Fruit fly (Drosophila melanogaster) whole organism, prepupa: Measurements from ENCODE around the gene CG33271.

ENCODE experiments used
- Blimp-1 ChIP-seq: fragments of 200-800 bp; sonication (Bioruptor generic); optimal IDR thresholded peaks from 3 replicates; lab custom pipeline; 2017; ENCODE audit warnings: missing biosample characterization, missing genetic modification characterization, mild to moderate bottlenecking, moderate library complexity, missing genetic modification reagents
- CG10669 ChIP-seq: fragments of 200-800 bp; sonication (Bioruptor generic); optimal IDR thresholded peaks from 3 replicates; lab custom pipeline; 2018; ENCODE audit warnings: missing biosample characterization, mild to moderate bottlenecking, missing genetic modification characterization, moderate library complexity
- CG11294 ChIP-seq: fragments of 200-800 bp; sonication (Bioruptor generic); IDR thresholded peaks from 2 replicates; pipeline ENCODE4 v1.3.6; 2022; ENCODE audit warnings: missing biosample characterization, missing genetic modification characterization
- CG11762 ChIP-seq: fragments of 200-800 bp; sonication (Bioruptor generic); optimal IDR thresholded peaks from 3 replicates; lab custom pipeline; 2016; ENCODE audit warnings: missing biosample characterization, missing genetic modification characterization; ENCODE audit not compliant: insufficient read depth
- CG15336 ChIP-seq: fragments of 200-800 bp; sonication (Bioruptor generic); IDR thresholded peaks from 2 replicates; pipeline ENCODE4 v1.3.6; 2022; ENCODE audit warnings: missing biosample characterization, missing genetic modification characterization
- CG16779 ChIP-seq: fragments of 200-800 bp; sonication (Bioruptor generic); optimal IDR thresholded peaks from 3 replicates; lab custom pipeline; 2017; ENCODE audit warnings: missing biosample characterization, mild to moderate bottlenecking, missing genetic modification characterization
- CG31627 ChIP-seq: fragments of 200-800 bp; sonication (Bioruptor generic); optimal IDR thresholded peaks from 3 replicates; lab custom pipeline; 2016; ENCODE audit warnings: missing biosample characterization, missing genetic modification characterization
- CG32006 ChIP-seq: fragments of 200-800 bp; sonication (Bioruptor generic); optimal IDR thresholded peaks from 3 replicates; lab custom pipeline; 2017; ENCODE audit warnings: missing biosample characterization, mild to moderate bottlenecking, missing genetic modification characterization
- CG34406 ChIP-seq: fragments of 200-800 bp; sonication (Bioruptor generic); optimal IDR thresholded peaks from 3 replicates; lab custom pipeline; 2016; ENCODE audit warnings: missing biosample characterization, missing genetic modification characterization
- CG3919 ChIP-seq: fragments of 200-800 bp; sonication (Bioruptor generic); optimal IDR thresholded peaks from 3 replicates; lab custom pipeline; 2016; ENCODE audit warnings: missing biosample characterization, missing genetic modification characterization
- CG4318 ChIP-seq: fragments of 200-800 bp; sonication (Bioruptor generic); optimal IDR thresholded peaks from 3 replicates; lab custom pipeline; 2017; ENCODE audit warnings: missing biosample characterization, mild to moderate bottlenecking, missing genetic modification characterization
- CG6163 ChIP-seq: fragments of 200-800 bp; sonication (Bioruptor generic); IDR thresholded peaks from 3 replicates; pipeline ENCODE4 v1.3.6; 2022; ENCODE audit warnings: missing biosample characterization, missing genetic modification characterization
- CG6276 ChIP-seq: fragments of 200-800 bp; sonication (Bioruptor generic); optimal IDR thresholded peaks from 2 replicates; lab custom pipeline; 2017; ENCODE audit warnings: missing biosample characterization, mild to moderate bottlenecking, missing genetic modification characterization
- CG6792 ChIP-seq: fragments of 200-800 bp; sonication (Bioruptor generic); optimal IDR thresholded peaks from 3 replicates; lab custom pipeline; 2016; ENCODE audit warnings: missing biosample characterization, missing genetic modification characterization
- CG6808 ChIP-seq: fragments of 200-800 bp; sonication (Bioruptor generic); optimal IDR thresholded peaks from 3 replicates; lab custom pipeline; 2017; ENCODE audit warnings: missing biosample characterization, missing genetic modification characterization, mild to moderate bottlenecking, moderate library complexity, missing genetic modification reagents
- CG7368 ChIP-seq: fragments of 200-800 bp; sonication (Bioruptor generic); optimal IDR thresholded peaks from 3 replicates; lab custom pipeline; 2016; ENCODE audit warnings: missing biosample characterization, missing genetic modification characterization
- CG8319 ChIP-seq: fragments of 200-800 bp; sonication (Bioruptor generic); optimal IDR thresholded peaks from 3 replicates; lab custom pipeline; 2016; ENCODE audit warnings: missing biosample characterization, missing genetic modification characterization
- CG8632 ChIP-seq: fragments of 200-800 bp; sonication (Bioruptor generic); optimal IDR thresholded peaks from 3 replicates; lab custom pipeline; 2016; ENCODE audit warnings: missing biosample characterization, missing genetic modification characterization
- Eip75B ChIP-seq: fragments of 200-800 bp; sonication (Bioruptor generic); optimal IDR thresholded peaks from 3 replicates; lab custom pipeline; 2016; ENCODE audit warnings: missing biosample characterization, missing genetic modification characterization
- Eip78C ChIP-seq: fragments of 200-800 bp; sonication (Bioruptor generic); peaks from one replicate; lab custom pipeline; 2016; ENCODE audit warnings: missing biosample characterization, missing genetic modification characterization
- Eip93F ChIP-seq: fragments of 200-800 bp; sonication (Bioruptor generic); optimal IDR thresholded peaks from 2 replicates; lab custom pipeline; 2016; ENCODE audit warnings: missing biosample characterization, mild to moderate bottlenecking, missing genetic modification characterization
- Ets21C ChIP-seq: fragments of 200-800 bp; sonication (Bioruptor generic); optimal IDR thresholded peaks from 3 replicates; lab custom pipeline; 2016; ENCODE audit warnings: missing biosample characterization, missing genetic modification characterization
- Ets96B ChIP-seq: fragments of 200-800 bp; optimal IDR thresholded peaks from 2 replicates; lab custom pipeline; 2019; ENCODE audit warnings: missing biosample characterization, mild to moderate bottlenecking, missing genetic modification characterization, moderate library complexity
- Hr38 ChIP-seq: sonication (Bioruptor generic); optimal IDR thresholded peaks from 2 replicates; lab custom pipeline; 2016; ENCODE audit warnings: missing biosample characterization, missing genetic modification characterization
- Hr39 ChIP-seq: fragments of 200-800 bp; sonication (Bioruptor generic); optimal IDR thresholded peaks from 2 replicates; lab custom pipeline; 2016; ENCODE audit warnings: missing biosample characterization, missing genetic modification characterization
- Hr4 ChIP-seq: fragments of 200-800 bp; sonication (Bioruptor generic); optimal IDR thresholded peaks from 3 replicates; lab custom pipeline; 2016; ENCODE audit warnings: missing biosample characterization, missing genetic modification characterization
- Sox102F ChIP-seq: fragments of 200-800 bp; sonication (Bioruptor generic); optimal IDR thresholded peaks from 2 replicates; lab custom pipeline; 2016; ENCODE audit warnings: missing biosample characterization, mild to moderate bottlenecking, missing genetic modification characterization
- Sox14 ChIP-seq: fragments of 200-800 bp; sonication (Bioruptor generic); optimal IDR thresholded peaks from 3 replicates; lab custom pipeline; 2016; ENCODE audit warnings: missing biosample characterization, missing genetic modification characterization
- achi ChIP-seq: fragments of 200-800 bp; sonication (Bioruptor generic); optimal IDR thresholded peaks from 3 replicates; lab custom pipeline; 2016; ENCODE audit warnings: missing biosample characterization, missing genetic modification characterization
- dac ChIP-seq: fragments of 200-800 bp; sonication (Bioruptor generic); optimal IDR thresholded peaks from 2 replicates; lab custom pipeline; 2017; ENCODE audit warnings: missing biosample characterization, mild to moderate bottlenecking, missing genetic modification characterization
- dsx ChIP-seq: fragments of 200-800 bp; optimal IDR thresholded peaks from 3 replicates; lab custom pipeline; 2019; ENCODE audit warnings: missing biosample characterization, mild to moderate bottlenecking, missing genetic modification characterization, moderate library complexity; ENCODE audit not compliant: poor library complexity, severe bottlenecking
- esn ChIP-seq: fragments of 200-800 bp; sonication (Bioruptor generic); optimal IDR thresholded peaks from 2 replicates; lab custom pipeline; 2016; ENCODE audit warnings: missing biosample characterization, mild to moderate bottlenecking, missing genetic modification characterization, moderate library complexity
- fd59A ChIP-seq: fragments of 200-800 bp; sonication (Bioruptor generic); optimal IDR thresholded peaks from 2 replicates; lab custom pipeline; 2017; ENCODE audit warnings: missing biosample characterization, mild to moderate bottlenecking, missing genetic modification characterization, missing genetic modification reagents
- net ChIP-seq: fragments of 200-800 bp; sonication (Bioruptor generic); optimal IDR thresholded peaks from 3 replicates; lab custom pipeline; 2016; ENCODE audit warnings: missing biosample characterization, missing genetic modification characterization
- salr ChIP-seq, 2 experiments: fragments of 200-800 bp; sonication (Bioruptor generic); optimal IDR thresholded peaks; 3 replicates each; lab custom pipeline; 2016 to 2018; ENCODE audit warnings: missing biosample characterization in 2 of 2, missing genetic modification characterization in 2 of 2, mild to moderate bottlenecking in 1 of 2
- ss ChIP-seq, 2 experiments: fragments of 200-800 bp; sonication (Bioruptor generic); optimal IDR thresholded peaks; 2 replicates in 1 of 2; 3 replicates in 1 of 2; lab custom pipeline; 2017 to 2018; ENCODE audit warnings: mild to moderate bottlenecking in 2 of 2, missing biosample characterization in 2 of 2, missing genetic modification characterization in 2 of 2, moderate library complexity in 1 of 2
- svp ChIP-seq: fragments of 200-800 bp; sonication (Bioruptor generic); peaks from one replicate; lab custom pipeline; 2016; ENCODE audit warnings: missing biosample characterization, missing genetic modification characterization
- vri ChIP-seq: fragments of 200-800 bp; sonication (Bioruptor generic); optimal IDR thresholded peaks from 3 replicates; lab custom pipeline; 2016; ENCODE audit warnings: missing biosample characterization, mild to moderate bottlenecking, missing genetic modification characterization

Gene CG33271

dm6 chr3L:11548009-11548408 lies 29.3 kb downstream of the CG33271 start:
- TF ChIP-seq Sox102F (GFP tag; lab: Kevin White, UChicago) (no peak), CG11294 (GFP tag; lab: Robert Waterston, UW) (no peak), CG34406 (GFP tag; lab: Kevin White, UChicago) (no peak), CG10669 (GFP tag; lab: Kevin White, UChicago) (no peak), CG6276 (GFP tag; lab: Kevin White, UChicago) (no peak), Hr39 (no peak), net (GFP tag; lab: Kevin White, UChicago) (no peak), svp (GFP tag; lab: Kevin White, UChicago) (no peak), Sox14 (GFP tag; lab: Kevin White, UChicago) (no peak), esn (no peak), Eip75B (GFP tag; lab: Kevin White, UChicago) (no peak), salr (GFP tag; optimal IDR thresholded peaks at IDR 0.05; lab: Kevin White, UChicago) (no peak), Hr38 (GFP tag; lab: Kevin White, UChicago) (no peak), dsx (GFP tag; lab: Kevin White, UChicago) (no peak), CG4318 (no peak)

dm6 chr3L:11547302-11547994 lies 29.8 kb downstream of the CG33271 start:
- TF ChIP-seq Eip93F (no peak), CG8319 (GFP tag; lab: Kevin White, UChicago) (no peak), Eip78C (GFP tag; lab: Kevin White, UChicago) (peak; percentile 25), CG15336 (GFP tag; lab: Robert Waterston, UW) (no peak), salr (GFP tag; optimal IDR thresholded peaks at IDR 0.05; lab: Kevin White, UChicago) (no peak), vri (no peak), CG6276 (GFP tag; lab: Kevin White, UChicago) (peak; percentile 34)

- TF ChIP-seq Eip93F, result no peak
- TF ChIP-seq CG34406 (GFP tag; lab: Kevin White, UChicago), result no peak
- TF ChIP-seq CG16779 (tag; lab: Kevin White, UChicago), result no peak
- no peak for TF ChIP-seq fd59A (GFP tag; lab: Kevin White, UChicago)
- peak; percentile 43 for TF ChIP-seq vri
- TF ChIP-seq svp (GFP tag; lab: Kevin White, UChicago), result peak; percentile 58
- no peak for TF ChIP-seq ss (GFP tag; optimal IDR thresholded peaks at IDR 0.05; lab: Kevin White, UChicago)
- peak; percentile 10; the same call in 1 of the 3 replicates for TF ChIP-seq CG6163 (GFP tag; lab: Robert Waterston, UW)
- no peak for TF ChIP-seq CG11762 (GFP tag; lab: Kevin White, UChicago)
- TF ChIP-seq CG10669 (GFP tag; lab: Kevin White, UChicago), result no peak
- TF ChIP-seq CG6792, result no peak
- TF ChIP-seq Eip78C (GFP tag; lab: Kevin White, UChicago), result peak; percentile 52
- TF ChIP-seq Blimp-1 (GFP tag; lab: Kevin White, UChicago), result peak; percentile 68
- no peak for TF ChIP-seq CG31627 (GFP tag; lab: Kevin White, UChicago)
- TF ChIP-seq achi (GFP tag; lab: Kevin White, UChicago), result peak; percentile 22
- no peak for TF ChIP-seq Eip75B (GFP tag; lab: Kevin White, UChicago)
- TF ChIP-seq CG7368 (GFP tag; lab: Kevin White, UChicago), result no peak
- TF ChIP-seq CG6808 (GFP tag; lab: Kevin White, UChicago), result peak; percentile 12
- peak; percentile 19 for TF ChIP-seq Sox102F (GFP tag; lab: Kevin White, UChicago)
- TF ChIP-seq net (GFP tag; lab: Kevin White, UChicago), result no peak
Measured at dm6 chr3L:11543681-11544299, 33.5 kb downstream of the CG33271 start.

dm6 chr3L:11542948-11543347 lies 34.3 kb downstream of the CG33271 start:
- TF ChIP-seq CG8632 (GFP tag; lab: Kevin White, UChicago), result no peak
- no peak for TF ChIP-seq CG31627 (GFP tag; lab: Kevin White, UChicago)
- peak; percentile 14 for TF ChIP-seq Hr4 (GFP tag; lab: Kevin White, UChicago)
- TF ChIP-seq Ets21C (GFP tag; lab: Kevin White, UChicago), result no peak
- TF ChIP-seq CG32006 (GFP tag; lab: Kevin White, UChicago), result peak; percentile 14
- TF ChIP-seq CG3919 (GFP tag; lab: Kevin White, UChicago), result no peak
- peak; percentile 10 for TF ChIP-seq Eip78C (GFP tag; lab: Kevin White, UChicago)
- TF ChIP-seq dac, result no peak
- no peak for TF ChIP-seq Ets96B
